Fruit fly (Drosophila melanogaster) whole organism, larva: Measurements from ENCODE around the gene ham.

Experiments
- noc ChIP-seq: fragments of 200-800 bp; sonication (Bioruptor generic); optimal IDR thresholded peaks from 3 replicates; lab custom pipeline; 2019; ENCODE audit warnings: missing biosample characterization, mild to moderate bottlenecking, missing genetic modification characterization, moderate library complexity

ham gene

DNA sequence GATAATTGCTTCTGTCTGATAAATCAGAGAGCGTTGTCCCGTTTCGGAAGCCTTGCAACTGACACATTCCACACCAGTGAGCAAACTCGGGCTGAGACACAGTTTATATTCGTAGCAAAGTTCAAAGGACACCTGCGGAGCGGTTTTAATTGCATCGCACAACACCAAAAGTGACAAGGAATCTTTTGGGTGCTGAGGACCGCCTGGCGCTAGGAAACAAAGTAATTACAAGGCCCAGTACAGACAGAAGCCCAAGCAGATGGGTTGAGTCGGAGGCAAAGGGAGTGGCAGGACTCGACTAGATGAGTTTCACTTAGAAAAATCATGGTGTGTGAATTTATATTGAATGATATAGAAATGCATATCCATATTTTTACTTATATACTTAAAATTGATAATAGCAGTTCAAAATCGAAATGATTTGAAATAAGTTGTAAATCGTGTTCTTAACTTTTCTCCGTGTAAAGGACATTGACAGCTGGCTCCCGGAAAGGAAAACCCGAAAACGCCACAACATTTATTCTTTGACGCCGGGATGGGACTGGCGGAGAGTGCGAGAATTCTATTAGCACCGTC, 16.1 kb upstream of the ham start:
- TF ChIP-seq noc (tag; lab: Kevin White, UChicago), result no peak

DNA sequence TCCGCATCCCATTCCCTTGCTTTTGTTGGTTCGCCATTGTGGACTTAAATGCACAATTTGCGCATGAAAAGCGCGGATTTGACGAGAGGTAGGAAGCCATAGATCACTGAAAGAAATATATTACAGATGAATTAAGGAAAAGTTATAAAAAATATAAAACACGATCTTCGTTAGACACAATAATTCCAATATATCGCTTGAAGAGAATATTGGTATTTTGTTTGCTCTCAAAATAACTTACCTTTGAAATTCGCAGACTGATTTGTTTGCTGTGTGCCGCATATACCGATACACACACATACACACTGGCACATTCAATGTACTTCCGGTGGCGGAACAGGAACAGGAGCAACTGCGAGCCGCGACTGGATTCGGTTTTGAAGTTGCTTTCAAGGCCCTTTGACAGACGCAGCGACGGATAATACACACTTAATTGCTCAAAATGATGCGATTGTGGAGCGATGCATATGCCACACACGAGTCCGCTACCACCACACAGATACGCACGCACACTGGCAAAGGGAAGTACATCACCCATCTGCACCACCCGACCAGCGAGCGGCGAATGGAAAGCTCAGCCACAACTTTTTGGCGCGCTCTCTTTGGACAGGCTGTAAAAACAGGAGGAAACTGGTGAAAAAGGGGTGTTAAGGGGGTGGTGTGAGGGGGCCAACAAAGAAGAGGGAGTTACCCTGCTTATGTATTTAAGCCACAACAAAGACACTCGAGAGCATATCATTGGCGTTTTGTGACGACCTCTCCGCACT, 13.1 kb upstream of the ham start:
- no peak for TF ChIP-seq noc (tag; lab: Kevin White, UChicago)

DNA sequence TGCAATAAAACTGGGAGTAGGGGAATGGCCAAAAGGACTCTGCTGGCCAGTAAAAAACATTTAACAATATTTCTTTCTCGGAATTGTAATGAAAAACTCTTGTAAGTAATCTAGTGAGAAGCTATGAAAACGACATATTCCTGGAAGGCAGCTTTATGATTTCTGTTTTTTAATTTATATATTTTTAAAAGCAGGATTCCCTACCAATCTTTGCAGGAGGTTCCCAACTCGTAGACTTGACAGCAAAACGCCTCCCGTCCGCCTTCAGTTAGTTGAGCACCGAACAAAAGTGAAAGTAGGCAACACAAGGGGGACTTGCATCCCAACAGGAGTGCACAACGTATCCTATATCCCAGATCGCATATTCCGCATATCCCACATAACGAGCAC, 12.5 kb upstream of the ham start, which contains the start of gene CG43814:
Gene CG43814, minus strand, starts transcription at position 101 of the 390 bp plus-strand sequence.
- no peak for TF ChIP-seq noc (tag; lab: Kevin White, UChicago)

DNA sequence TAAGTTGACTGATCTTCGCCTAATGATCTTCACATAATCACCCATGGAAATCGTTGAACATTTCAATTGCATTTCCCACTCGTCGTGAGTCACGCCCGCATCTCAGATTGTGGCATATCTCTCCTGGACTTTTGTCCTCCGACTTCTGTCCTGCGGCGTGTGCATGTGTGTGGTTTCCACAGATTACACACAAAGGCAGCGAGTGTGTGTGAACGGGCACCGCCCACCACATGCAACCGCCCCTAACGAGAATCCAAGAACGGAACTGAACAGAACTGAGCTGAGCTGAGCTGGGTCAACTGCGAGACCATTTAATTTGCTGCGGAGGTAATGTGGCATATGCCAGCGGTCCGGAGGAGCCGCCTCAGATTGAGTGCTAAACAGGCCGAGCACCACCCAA, 9.0 kb upstream of the ham start:
- no peak for TF ChIP-seq noc (tag; lab: Kevin White, UChicago)

DNA sequence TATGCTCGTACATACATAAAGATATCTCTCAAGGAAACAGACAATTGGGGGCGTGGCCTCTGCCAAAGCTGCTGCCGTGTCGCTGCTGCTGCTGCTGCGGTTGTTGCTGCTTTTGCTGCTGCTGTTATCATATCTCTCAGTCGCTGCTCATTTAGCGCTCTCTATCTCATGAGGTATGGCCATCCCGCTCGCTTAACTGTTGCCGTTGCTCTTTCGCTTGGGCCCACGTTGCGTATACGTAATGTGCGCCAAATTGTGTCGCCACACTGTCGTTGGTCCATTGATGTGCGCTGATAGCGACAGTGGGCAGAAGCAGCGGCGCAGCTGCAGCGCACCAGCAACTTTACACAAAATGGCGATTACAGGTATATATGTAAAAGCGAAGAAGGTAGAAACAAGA, 3.7 kb upstream of the ham start:
- no peak for TF ChIP-seq noc (tag; lab: Kevin White, UChicago)

DNA sequence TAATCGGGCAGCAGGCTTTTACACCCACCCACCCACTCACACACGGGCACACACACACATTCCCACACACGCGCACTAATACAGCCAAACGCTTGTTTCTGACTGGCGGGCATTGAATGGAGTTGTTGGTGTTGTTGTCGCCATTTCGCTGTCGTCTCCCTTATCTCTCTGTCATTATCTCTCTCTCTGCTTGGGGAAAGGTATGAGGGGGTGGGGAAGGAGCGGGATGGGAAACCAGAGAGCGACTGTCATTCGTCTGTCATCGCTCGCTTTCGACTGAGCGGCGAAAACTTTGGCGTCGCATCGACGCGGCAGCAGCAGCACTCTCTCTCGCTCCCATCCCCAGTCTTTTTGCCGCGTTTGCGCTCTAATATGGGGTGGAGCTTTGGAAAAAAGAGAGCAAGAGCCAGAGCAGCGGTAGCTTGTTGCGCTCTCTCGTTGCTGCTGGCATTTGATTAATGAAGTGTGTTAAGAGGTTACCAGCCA, 3.3 kb upstream of the ham start:
- TF ChIP-seq noc (tag; lab: Kevin White, UChicago), result peak; percentile 1

DNA sequence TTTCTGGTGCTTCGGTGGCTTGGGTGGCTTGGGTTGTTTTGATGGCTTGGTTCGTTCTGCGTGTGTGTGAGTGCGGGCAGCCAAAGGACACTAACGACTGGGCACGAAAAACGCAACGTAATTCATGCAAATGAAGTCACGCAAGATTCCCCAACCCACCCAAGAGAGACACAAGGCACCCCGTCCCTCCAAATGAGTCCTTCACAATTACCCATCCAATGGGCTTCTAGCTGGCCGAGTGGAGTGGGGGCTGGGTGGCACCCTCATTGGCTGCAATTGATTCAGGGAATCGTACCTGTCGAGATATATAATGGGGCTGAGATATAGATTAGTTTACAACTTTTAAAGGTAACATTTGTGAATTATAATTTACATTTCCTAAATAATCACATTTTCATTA, 537 bp upstream of the ham start:
- no peak for TF ChIP-seq noc (tag; lab: Kevin White, UChicago)

DNA sequence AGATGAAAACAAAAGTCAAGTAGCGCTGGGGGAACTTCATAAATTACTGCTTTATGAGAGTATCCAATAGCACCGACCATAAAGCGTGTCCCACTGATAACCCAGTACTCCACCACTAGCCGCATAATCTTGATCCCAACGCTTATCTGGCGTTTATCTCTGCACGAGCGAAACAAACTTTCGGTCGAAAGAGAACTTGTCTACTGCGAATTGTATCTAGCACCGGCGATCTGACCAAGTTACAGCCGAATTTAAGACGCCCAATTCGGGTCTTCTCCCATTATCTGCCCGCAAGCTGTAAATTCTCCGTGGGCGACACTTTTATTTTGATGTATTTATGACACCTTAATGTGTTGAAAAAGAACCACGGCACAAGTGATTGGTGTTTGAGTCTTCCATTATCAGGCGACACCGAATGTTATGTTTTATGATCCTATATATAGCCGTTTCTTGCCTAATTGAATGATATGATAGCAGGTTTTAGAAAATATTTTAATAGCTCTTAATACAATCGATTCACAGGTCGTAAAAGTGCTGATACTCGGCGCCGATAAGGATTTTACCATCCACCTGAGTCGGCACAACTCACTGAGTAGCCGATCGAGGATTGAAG, 2.8 kb downstream of the ham start:
- peak; percentile 87 for TF ChIP-seq noc (tag; lab: Kevin White, UChicago)

DNA sequence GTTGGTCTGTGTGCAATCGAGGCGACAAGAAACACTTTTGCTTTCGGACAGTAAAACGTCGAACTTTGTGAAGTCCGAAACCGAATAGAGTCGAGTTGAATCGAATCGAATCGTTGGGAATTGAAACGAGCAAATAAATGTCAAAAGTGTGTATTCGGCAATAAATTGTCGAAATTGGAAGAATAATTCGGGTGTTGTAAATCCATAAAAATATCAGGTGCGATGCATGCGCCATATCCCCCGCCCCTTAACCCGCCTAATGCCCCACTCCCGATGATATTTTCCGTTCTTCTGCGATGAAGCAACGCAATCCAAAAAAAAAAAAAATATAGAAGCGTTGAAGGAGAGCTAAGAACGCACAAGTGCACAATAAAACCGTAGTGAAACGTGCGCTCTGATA, 3.8 kb downstream of the ham start:
- TF ChIP-seq noc (tag; lab: Kevin White, UChicago), result no peak

DNA sequence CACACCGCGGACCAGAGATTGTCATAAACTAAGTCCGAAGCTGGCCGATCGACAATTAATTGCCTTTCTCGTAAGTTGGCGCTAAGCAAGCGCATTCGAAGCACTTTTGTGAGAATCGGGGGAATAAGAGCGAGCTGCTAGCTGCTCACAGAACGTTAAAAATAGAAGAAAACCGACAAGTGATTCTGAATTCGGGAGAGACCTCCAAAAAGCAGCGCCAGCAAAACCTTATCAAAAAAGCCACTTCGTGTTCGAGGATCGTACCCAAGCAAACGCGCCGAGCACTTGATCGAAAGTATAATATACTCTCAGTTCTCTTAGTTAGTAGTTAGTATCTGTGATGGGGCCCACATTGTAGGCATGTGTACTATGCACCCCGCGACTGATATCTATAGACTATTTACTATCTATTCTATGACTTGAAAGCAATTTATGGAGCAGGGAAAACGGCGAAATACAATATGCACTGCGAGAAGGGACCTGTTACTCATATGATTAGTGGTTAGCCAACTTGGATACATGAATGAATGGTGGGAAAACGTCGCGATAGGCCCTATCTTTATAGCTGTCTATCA, 5.2 kb downstream of the ham start:
- peak; percentile 30 for TF ChIP-seq noc (tag; lab: Kevin White, UChicago)

DNA sequence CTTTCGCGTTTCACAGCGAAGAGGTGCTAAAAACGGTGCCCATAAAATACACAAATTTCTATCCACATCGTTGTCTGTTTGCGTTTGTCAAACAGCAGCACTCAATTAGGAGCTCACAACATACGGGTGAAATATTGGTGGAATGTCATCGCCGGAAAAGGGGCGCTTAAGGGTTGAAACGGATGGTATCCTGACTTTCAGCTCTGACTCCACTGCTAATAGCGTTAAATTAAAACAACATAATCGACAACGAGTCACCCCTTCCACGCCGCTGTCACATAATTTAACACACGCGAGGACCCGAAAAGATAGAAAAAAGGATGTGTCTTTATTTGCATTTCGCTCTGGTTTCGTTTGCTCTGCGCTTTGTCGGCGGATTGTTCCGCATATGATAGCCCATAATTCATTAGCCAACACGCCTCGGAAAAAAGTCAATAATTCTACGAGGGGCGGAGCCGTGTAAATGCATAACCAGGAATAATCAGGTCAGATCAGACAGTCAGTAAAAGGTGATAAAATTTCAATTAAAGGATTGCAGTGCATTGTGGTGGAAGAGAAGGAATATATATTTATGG, 7.6 kb downstream of the ham start:
- TF ChIP-seq noc (tag; lab: Kevin White, UChicago), result no peak

DNA sequence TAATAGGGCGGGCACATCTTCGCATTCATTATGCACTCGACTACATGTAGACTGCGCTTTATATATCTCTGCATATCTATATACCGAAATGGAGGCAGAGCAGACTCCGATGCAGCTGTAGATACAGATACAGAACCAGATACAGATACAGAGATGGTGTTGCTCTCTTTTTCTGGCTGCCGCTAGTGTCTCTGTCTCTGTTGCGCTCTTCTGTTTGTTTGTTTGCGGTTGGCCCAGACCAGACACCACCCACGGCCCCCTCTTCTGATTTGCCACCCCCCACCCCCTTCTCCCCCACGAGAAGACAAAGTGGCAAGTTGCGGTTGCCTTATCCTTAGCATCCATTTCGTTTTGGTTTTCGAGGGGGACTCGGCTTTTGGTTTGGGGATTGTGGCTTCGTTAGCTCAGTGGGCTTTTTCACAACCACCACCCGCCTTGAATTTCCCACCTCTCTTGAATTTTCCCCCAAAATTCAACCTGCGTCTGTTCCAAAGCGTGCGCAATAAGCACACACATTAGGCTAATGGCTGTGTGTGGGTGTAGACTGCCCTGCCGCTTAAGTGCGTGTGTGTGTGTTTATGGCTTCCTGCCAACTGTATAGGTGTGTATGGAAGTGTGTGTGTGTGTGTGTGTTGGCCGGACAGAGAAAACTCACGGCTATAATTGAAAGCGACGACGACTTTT, 9.2 kb downstream of the ham start:
- no peak for TF ChIP-seq noc (tag; lab: Kevin White, UChicago)

DNA sequence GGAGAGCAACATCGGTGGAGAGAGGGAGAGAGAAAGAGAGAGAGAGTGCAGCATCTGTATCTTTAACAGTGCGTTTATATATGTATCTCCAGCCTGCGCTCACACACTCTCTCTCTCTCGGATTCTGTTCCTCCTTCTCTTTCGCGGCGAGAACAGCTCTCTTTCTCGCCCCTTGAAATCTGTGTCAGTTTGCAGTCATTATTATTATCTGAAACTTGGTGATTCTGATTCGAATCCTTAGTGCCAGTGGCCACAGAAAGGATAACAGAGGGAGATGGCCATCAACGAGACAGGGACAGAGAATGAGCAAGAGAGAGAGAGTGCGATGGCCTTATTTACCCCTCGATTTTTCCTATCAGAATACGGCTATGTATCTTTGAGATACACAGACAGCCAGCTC, 9.8 kb downstream of the ham start:
- no peak for TF ChIP-seq noc (tag; lab: Kevin White, UChicago)

DNA sequence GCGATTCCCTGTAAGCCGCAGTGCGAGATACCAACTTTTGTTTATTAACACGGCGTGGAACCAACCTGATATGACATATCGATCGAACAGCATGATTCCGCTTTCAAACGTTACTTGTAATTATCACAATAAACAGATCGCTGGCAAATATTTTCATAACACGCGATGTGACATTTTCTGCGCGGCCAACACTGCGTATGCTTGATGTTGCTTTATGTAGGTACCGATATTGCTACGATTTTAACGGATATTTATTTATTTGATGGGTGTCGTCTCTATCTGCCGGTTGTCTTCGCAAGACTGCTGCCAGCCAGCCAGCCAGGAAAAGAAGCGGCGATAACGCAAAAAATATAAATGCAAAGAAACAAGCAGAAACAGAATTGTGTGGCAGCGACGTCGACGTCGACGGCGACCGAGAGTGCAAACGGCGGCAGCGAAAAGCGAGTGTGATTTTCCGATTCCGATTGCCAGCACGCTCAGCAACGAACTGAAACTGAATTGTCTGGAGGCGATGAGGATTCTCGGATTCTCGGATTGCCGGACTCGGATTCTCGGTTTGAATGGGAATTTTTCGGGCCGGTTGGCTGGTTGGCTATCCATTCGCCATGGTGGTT, 10.4 kb downstream of the ham start:
- no peak for TF ChIP-seq noc (tag; lab: Kevin White, UChicago)
